Worm (Caenorhabditis elegans) whole organism, L1 larva: ENCODE results near the gene nhr-5.

Source experiments
- F16B12.6 ChIP-seq: fragments of 150-350 bp; optimal IDR thresholded peaks from 2 replicates; lab custom pipeline; 2014; ENCODE audit warnings: missing biosample characterization, missing genetic modification characterization
- Y116A8C.19 ChIP-seq: sonication (generic microtip); optimal IDR thresholded peaks from 2 replicates; lab custom pipeline; 2016; ENCODE audit warnings: missing compliant biosample characterization, missing genetic modification characterization, borderline replicate concordance
- aha-1 ChIP-seq: fragments of 150-350 bp; optimal IDR thresholded peaks from 2 replicates; lab custom pipeline; 2014; ENCODE audit warnings: missing biosample characterization, missing genetic modification characterization
- alr-1 ChIP-seq: fragments of 200-800 bp; sonication (Bioruptor generic); optimal IDR thresholded peaks from 2 replicates; lab custom pipeline; 2018; ENCODE audit warnings: borderline replicate concordance, mild to moderate bottlenecking, missing genetic modification characterization, missing compliant biosample characterization
- ama-1 ChIP-seq: fragments of 150-350 bp; optimal IDR thresholded peaks from 2 replicates; lab custom pipeline; 2014
- ceh-82 ChIP-seq, 3 experiments: fragments of 150-350 bp in 1 of 3; sonication (generic microtip) in 2 of 3; optimal IDR thresholded peaks; 2 replicates each; lab custom pipeline; 2014 to 2017; ENCODE audit warnings: missing biosample characterization in 3 of 3, missing genetic modification characterization in 3 of 3
- ceh-88 ChIP-seq: fragments of 200-800 bp; sonication (Bioruptor generic); IDR thresholded peaks from 2 replicates; pipeline ENCODE4 v1.3.6; 2022; ENCODE audit warnings: missing genetic modification characterization, missing compliant biosample characterization
- ceh-90 ChIP-seq: sonication (generic microtip); optimal IDR thresholded peaks from 2 replicates; lab custom pipeline; 2016; ENCODE audit warnings: missing genetic modification characterization, missing compliant biosample characterization
- ces-1 ChIP-seq: fragments of 150-350 bp; optimal IDR thresholded peaks from 2 replicates; lab custom pipeline; 2014; ENCODE audit warnings: missing biosample characterization, missing genetic modification reagents, missing genetic modification characterization
- dpl-1 ChIP-seq, 3 experiments: fragments of 150-350 bp in 2 of 3; sonication (generic microtip) in 1 of 3; optimal IDR thresholded peaks; 2 replicates each; lab custom pipeline; 2014 to 2017; ENCODE audit warnings: missing biosample characterization in 3 of 3, missing genetic modification characterization in 3 of 3, missing genetic modification reagents in 3 of 3
- efl-1 ChIP-seq, 4 experiments: fragments of 150-350 bp; optimal IDR thresholded peaks in 3 of 4; peaks in 1 of 4; 1 replicate in 1 of 4; 2 replicates in 3 of 4; lab custom pipeline; 2014; ENCODE audit warnings: missing biosample characterization in 2 of 4, missing genetic modification characterization in 2 of 4, missing genetic modification reagents in 2 of 4
- efl-3 ChIP-seq: fragments of 200-800 bp; sonication (Bioruptor generic); optimal IDR thresholded peaks from 2 replicates; lab custom pipeline; 2018; ENCODE audit warnings: mild to moderate bottlenecking, missing genetic modification characterization, missing compliant biosample characterization
- egl-13 ChIP-seq: sonication (generic microtip); optimal IDR thresholded peaks from 2 replicates; lab custom pipeline; 2016; ENCODE audit warnings: missing genotype, missing genetic modification reagents, missing genetic modification characterization, missing compliant biosample characterization
- elt-2 ChIP-seq: sonication (generic microtip); optimal IDR thresholded peaks from 2 replicates; lab custom pipeline; 2016; ENCODE audit warnings: missing genetic modification characterization, mild to moderate bottlenecking, inconsistent platforms, missing compliant biosample characterization, missing genetic modification reagents
- elt-3 ChIP-seq, 6 experiments: fragments of 150-350 bp in 1 of 6; sonication (generic microtip); optimal IDR thresholded peaks; 2 replicates each; lab custom pipeline; 2017 to 2018; ENCODE audit warnings: missing biosample characterization in 6 of 6, missing genetic modification characterization in 6 of 6, inconsistent platforms in 1 of 6
- fkh-10 ChIP-seq: sonication (generic microtip); optimal IDR thresholded peaks from 2 replicates; lab custom pipeline; 2017; ENCODE audit warnings: missing biosample characterization, missing genetic modification reagents, missing genetic modification characterization
- hlh-17 ChIP-seq: fragments of 200-800 bp; sonication (Bioruptor generic); optimal IDR thresholded peaks from 2 replicates; lab custom pipeline; 2018; ENCODE audit warnings: missing genetic modification characterization, mild to moderate bottlenecking, missing compliant biosample characterization, moderate library complexity, borderline replicate concordance
- hlh-4 ChIP-seq: sonication (generic microtip); optimal IDR thresholded peaks from 2 replicates; lab custom pipeline; 2016; ENCODE audit warnings: mild to moderate bottlenecking, missing genetic modification characterization, missing compliant biosample characterization
- irx-1 ChIP-seq: sonication (generic microtip); optimal IDR thresholded peaks from 2 replicates; lab custom pipeline; 2016; ENCODE audit warnings: missing genetic modification characterization, missing compliant biosample characterization
- isw-1 ChIP-seq: fragments of 200-800 bp; sonication (Bioruptor generic); IDR thresholded peaks from 2 replicates; pipeline ENCODE4 v1.3.6; 2022; ENCODE audit warnings: missing genetic modification characterization, missing compliant biosample characterization
- jun-1 ChIP-seq: fragments of 150-350 bp; optimal IDR thresholded peaks from 2 replicates; lab custom pipeline; 2014; ENCODE audit warnings: missing biosample characterization, missing genetic modification reagents, missing genetic modification characterization
- lin-14 ChIP-seq: fragments of 200-800 bp; sonication (Bioruptor generic); optimal IDR thresholded peaks from 2 replicates; lab custom pipeline; 2018; ENCODE audit warnings: mild to moderate bottlenecking, missing genetic modification characterization, moderate library complexity, missing compliant biosample characterization
- lin-15B ChIP-seq: fragments of 150-350 bp; sonication (generic microtip); optimal IDR thresholded peaks from 3 replicates; lab custom pipeline; 2014; ENCODE audit warnings: missing biosample characterization, missing genetic modification characterization
- lin-35 ChIP-seq, 2 experiments: fragments of 150-350 bp; optimal IDR thresholded peaks; 2 replicates each; lab custom pipeline; 2014; ENCODE audit warnings: missing biosample characterization in 2 of 2, missing genetic modification characterization in 2 of 2, missing genetic modification reagents in 2 of 2
- lin-39 ChIP-seq: fragments of 150-350 bp; optimal IDR thresholded peaks from 2 replicates; lab custom pipeline; 2014; ENCODE audit warnings: missing biosample characterization, missing genetic modification reagents, missing genetic modification characterization
- mab-9 ChIP-seq: fragments of 200-800 bp; sonication (Bioruptor generic); IDR thresholded peaks from 2 replicates; pipeline ENCODE4 v1.3.6; 2022; ENCODE audit warnings: missing genetic modification reagents, missing genetic modification characterization, missing compliant biosample characterization
- nhr-12 ChIP-seq: sonication (generic microtip); optimal IDR thresholded peaks from 2 replicates; lab custom pipeline; 2017; ENCODE audit warnings: missing biosample characterization, missing genetic modification characterization
- nhr-20 ChIP-seq: sonication (generic microtip); optimal IDR thresholded peaks from 2 replicates; lab custom pipeline; 2016; ENCODE audit warnings: mild to moderate bottlenecking, missing genetic modification characterization, missing compliant biosample characterization
- nhr-71 ChIP-seq: sonication (generic microtip); optimal IDR thresholded peaks from 2 replicates; lab custom pipeline; 2016; ENCODE audit warnings: mild to moderate bottlenecking, missing genetic modification characterization, moderate library complexity, missing compliant biosample characterization
- nhr-77 ChIP-seq: fragments of 150-350 bp; optimal IDR thresholded peaks from 2 replicates; lab custom pipeline; 2014; ENCODE audit warnings: missing biosample characterization, missing genetic modification characterization
- nhr-84 ChIP-seq: sonication (generic microtip); optimal IDR thresholded peaks from 2 replicates; lab custom pipeline; 2017; ENCODE audit warnings: missing biosample characterization, missing genetic modification characterization
- pag-3 ChIP-seq: sonication (generic microtip); optimal IDR thresholded peaks from 2 replicates; lab custom pipeline; 2017; ENCODE audit warnings: missing genetic modification characterization, mild to moderate bottlenecking, missing compliant biosample characterization, antibody characterized with exemption, borderline replicate concordance; ENCODE audit not compliant: insufficient read depth
- pax-3 ChIP-seq: fragments of 200-800 bp; sonication (Bioruptor generic); optimal IDR thresholded peaks from 2 replicates; lab custom pipeline; 2018; ENCODE audit warnings: mild to moderate bottlenecking, missing genetic modification characterization, moderate library complexity, missing compliant biosample characterization
- pqm-1 ChIP-seq: sonication (generic microtip); optimal IDR thresholded peaks from 3 replicates; lab custom pipeline; 2017; ENCODE audit warnings: missing biosample characterization, missing genetic modification characterization
- rnt-1 ChIP-seq: sonication (generic microtip); optimal IDR thresholded peaks from 2 replicates; lab custom pipeline; 2016; ENCODE audit warnings: mild to moderate bottlenecking, missing genetic modification characterization, moderate library complexity, missing compliant biosample characterization
- snu-23 ChIP-seq: sonication (generic microtip); optimal IDR thresholded peaks from 2 replicates; lab custom pipeline; 2016; ENCODE audit warnings: missing genetic modification characterization, missing compliant biosample characterization
- sox-4 ChIP-seq: sonication (generic microtip); optimal IDR thresholded peaks from 2 replicates; lab custom pipeline; 2016; ENCODE audit warnings: missing genetic modification characterization, missing compliant biosample characterization
- sptf-1 ChIP-seq: fragments of 150-350 bp; optimal IDR thresholded peaks from 2 replicates; lab custom pipeline; 2014; ENCODE audit warnings: missing biosample characterization, missing genetic modification characterization
- sup-37 ChIP-seq: fragments of 200-800 bp; sonication (Bioruptor generic); optimal IDR thresholded peaks from 2 replicates; lab custom pipeline; 2018; ENCODE audit warnings: mild to moderate bottlenecking, missing genetic modification characterization, missing compliant biosample characterization
- tlp-1 ChIP-seq: fragments of 150-350 bp; optimal IDR thresholded peaks from 2 replicates; lab custom pipeline; 2014; ENCODE audit warnings: missing biosample characterization, missing genetic modification characterization
- unc-30 ChIP-seq: sonication (generic microtip); optimal IDR thresholded peaks from 2 replicates; lab custom pipeline; 2017; ENCODE audit warnings: missing biosample characterization, missing genetic modification characterization
- unc-62 ChIP-seq: fragments of 150-350 bp; optimal IDR thresholded peaks from 2 replicates; lab custom pipeline; 2014; ENCODE audit warnings: missing biosample characterization, missing genetic modification reagents, missing genetic modification characterization
- unc-98 ChIP-seq: fragments of 200-800 bp; sonication (Bioruptor generic); IDR thresholded peaks from 2 replicates; pipeline ENCODE4 v1.3.6; 2022; ENCODE audit warnings: missing genetic modification characterization, missing compliant biosample characterization
- xbp-1 ChIP-seq: sonication (generic microtip); optimal IDR thresholded peaks from 2 replicates; lab custom pipeline; 2016; ENCODE audit warnings: missing genetic modification characterization, missing compliant biosample characterization
- ztf-11 ChIP-seq, 2 experiments: sonication (generic microtip); optimal IDR thresholded peaks; 2 replicates each; lab custom pipeline; 2016 to 2017; ENCODE audit warnings: missing genetic modification characterization in 2 of 2, missing biosample characterization in 1 of 2, missing compliant biosample characterization in 1 of 2

nhr-5 gene

DNA sequence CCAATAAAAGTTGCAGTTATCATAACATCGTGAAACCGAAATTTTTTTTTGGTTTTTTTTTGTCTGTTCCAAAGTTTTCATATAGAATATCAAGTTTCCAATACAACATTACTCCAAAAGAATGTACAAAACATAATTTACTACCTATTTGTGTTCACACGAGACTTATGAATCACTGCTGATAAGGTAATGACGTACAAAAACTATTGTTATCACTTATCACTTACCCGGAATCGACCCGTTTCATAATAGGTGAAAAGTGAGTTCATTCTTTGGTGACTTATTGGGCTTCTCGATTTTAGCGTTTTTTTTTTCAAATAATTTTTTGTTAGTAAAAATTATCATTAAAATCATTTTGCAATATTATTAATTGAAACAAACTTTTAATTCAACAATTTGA lies 6.9 kb upstream of the nhr-5 start:
- no peak for TF ChIP-seq aha-1 (tag; lab: Kevin White, UChicago)
- peak; percentile 0 for TF ChIP-seq nhr-71 (tag; lab: Kevin White, UChicago)
- TF ChIP-seq fkh-10 (GFP tag; lab: Kevin White, UChicago): no peak
- peak in 1 of 2 experiments; percentile 12 for TF ChIP-seq lin-35 (GFP tag; optimal IDR thresholded peaks at IDR 0.05; lab: Kevin White, UChicago)
- no peak for TF ChIP-seq ces-1 (GFP tag; lab: Kevin White, UChicago)
- TF ChIP-seq elt-2 (tag; lab: Kevin White, UChicago): peak; percentile 74
- TF ChIP-seq hlh-17: no peak
- TF ChIP-seq pqm-1 (tag; lab: Kevin White, UChicago): peak; percentile 13
- no peak for TF ChIP-seq jun-1
- no peak for TF ChIP-seq nhr-12 (tag; lab: Kevin White, UChicago)
- TF ChIP-seq ama-1 (lab: Kevin White, UChicago): no peak
- no peak for TF ChIP-seq efl-3 (GFP tag; lab: Kevin White, UChicago)
- no peak for TF ChIP-seq efl-1 (optimal IDR thresholded peaks at IDR 0.05; lab: Kevin White, UChicago)
- peak in 1 of 2 experiments; percentile 30 for TF ChIP-seq efl-1 (GFP tag; optimal IDR thresholded peaks at IDR 0.05 in 1 of 2; lab: Kevin White, UChicago)
- no peak for TF ChIP-seq unc-62 (GFP tag; lab: Kevin White, UChicago)
- no peak for TF ChIP-seq lin-14 (GFP tag; lab: Kevin White, UChicago)
- peak; percentile 28 for TF ChIP-seq nhr-20 (tag; lab: Kevin White, UChicago)

DNA sequence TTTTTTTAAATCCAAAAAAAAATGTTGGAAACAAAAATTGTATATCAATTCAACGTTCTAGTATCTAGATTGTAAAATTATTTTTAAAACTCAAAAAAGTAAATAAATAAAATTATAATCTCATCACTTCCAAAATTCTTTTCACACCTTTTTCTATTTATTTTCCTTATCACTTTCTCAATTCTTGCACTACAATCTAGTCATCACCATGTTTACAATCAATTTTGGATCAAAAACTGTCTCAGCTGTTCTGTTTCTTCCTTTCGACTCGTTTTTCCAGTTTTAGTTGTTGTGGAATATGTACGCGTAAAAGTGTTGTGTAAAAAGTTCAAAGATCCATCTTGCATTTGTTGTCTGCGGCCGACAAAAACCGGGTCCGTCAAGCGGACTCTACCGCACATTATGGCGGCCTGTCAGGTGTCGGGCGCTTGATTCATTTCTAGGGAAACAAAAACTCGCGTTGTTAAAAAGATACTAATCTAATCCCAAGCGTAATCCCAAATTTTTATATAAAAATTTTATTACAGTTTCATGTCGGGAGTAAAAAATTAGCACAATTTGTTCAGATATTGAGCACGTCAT lies 5.4 kb upstream of the nhr-5 start:
- no peak for TF ChIP-seq ceh-90 (tag; lab: Kevin White, UChicago)
- no peak for TF ChIP-seq unc-30
- no peak for TF ChIP-seq nhr-84
- TF ChIP-seq ceh-82 (tag; optimal IDR thresholded peaks at IDR 0.05; lab: Kevin White, UChicago): no peak
- no peak for TF ChIP-seq unc-98 (GFP tag; lab: Robert Waterston, UW)
- TF ChIP-seq rnt-1 (tag; lab: Kevin White, UChicago): no peak
- no peak for TF ChIP-seq snu-23 (GFP tag; lab: Kevin White, UChicago)

DNA sequence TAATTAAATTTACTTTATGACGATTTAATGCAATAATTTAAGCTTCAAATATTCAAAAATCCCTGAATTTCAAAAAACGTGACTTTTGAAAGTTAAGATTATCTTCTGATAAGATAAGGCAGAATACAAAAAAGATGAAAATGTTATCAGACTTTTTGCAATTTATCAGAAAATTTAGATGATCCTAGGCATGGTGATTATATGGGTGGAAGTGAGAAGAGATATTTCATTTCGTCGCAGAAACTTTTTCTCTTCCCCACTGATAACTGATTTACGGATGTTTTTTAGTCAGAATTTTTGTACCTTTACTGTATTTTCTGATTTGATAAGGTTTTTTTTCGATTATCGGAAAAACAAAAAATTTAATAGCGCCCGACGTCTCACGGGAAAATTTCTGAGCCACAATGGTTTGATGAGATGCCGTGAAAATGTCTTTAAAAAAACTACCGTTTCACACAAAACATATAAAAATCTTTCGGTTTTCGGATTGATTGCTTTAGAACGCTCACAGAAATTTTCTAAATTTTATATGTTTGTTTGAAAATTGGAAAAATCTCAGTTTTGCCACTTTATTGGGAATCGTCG lies 4.7 kb upstream of the nhr-5 start:
- TF ChIP-seq pag-3 (tag; lab: Kevin White, UChicago) (no peak), nhr-77 (tag; lab: Kevin White, UChicago) (no peak), sptf-1 (no peak), isw-1 (no peak), alr-1 (tag; lab: Kevin White, UChicago) (no peak), unc-30 (no peak), nhr-71 (tag; lab: Kevin White, UChicago) (peak; percentile 24), sox-4 (tag; lab: Kevin White, UChicago) (no peak), pax-3 (no peak), irx-1 (no peak), hlh-4 (tag; lab: Kevin White, UChicago) (no peak), unc-98 (GFP tag; lab: Robert Waterston, UW) (no peak), xbp-1 (tag; lab: Kevin White, UChicago) (no peak), egl-13 (no peak), ceh-88 (GFP tag; lab: Robert Waterston, UW) (no peak), sup-37 (no peak), ceh-82 (tag; optimal IDR thresholded peaks at IDR 0.05; lab: Kevin White, UChicago) (no peak), tlp-1 (no peak), ztf-11 (tag; optimal IDR thresholded peaks at IDR 0.05; lab: Kevin White, UChicago) (no peak), snu-23 (GFP tag; lab: Kevin White, UChicago) (no peak), lin-35 (GFP tag; optimal IDR thresholded peaks at IDR 0.05; lab: Kevin White, UChicago) (peak in 1 of 2 experiments; percentile 19), nhr-12 (tag; lab: Kevin White, UChicago) (no peak), Y116A8C.19 (tag; lab: Kevin White, UChicago) (no peak), lin-15B (tag; lab: Kevin White, UChicago) (no peak), dpl-1 (GFP tag; optimal IDR thresholded peaks at IDR 0.05; lab: Kevin White, UChicago) (no peak), F16B12.6 (tag; lab: Kevin White, UChicago) (no peak), mab-9 (GFP tag; lab: Robert Waterston, UW) (no peak), ceh-90 (tag; lab: Kevin White, UChicago) (no peak), lin-39 (tag; lab: Kevin White, UChicago) (no peak), lin-14 (GFP tag; lab: Kevin White, UChicago) (no peak), elt-3 (tag; optimal IDR thresholded peaks at IDR 0.05; lab: Kevin White, UChicago) (peak in 5 of 6 experiments; percentile 36 to 97 (median 59)), unc-62 (GFP tag; lab: Kevin White, UChicago) (no peak), jun-1 (no peak), nhr-20 (tag; lab: Kevin White, UChicago) (peak; percentile 71), elt-2 (tag; lab: Kevin White, UChicago) (peak; percentile 77)
